Worm (Caenorhabditis elegans) whole organism, L1 larva: Measurements from ENCODE around the gene ins-34.

Source experiments
- efl-1 ChIP-seq, 4 experiments: fragments of 150-350 bp; optimal IDR thresholded peaks in 3 of 4; peaks in 1 of 4; 1 replicate in 1 of 4; 2 replicates in 3 of 4; lab custom pipeline; 2014; ENCODE audit warnings: missing biosample characterization in 2 of 4, missing genetic modification characterization in 2 of 4, missing genetic modification reagents in 2 of 4
- lin-14 ChIP-seq: fragments of 200-800 bp; sonication (Bioruptor generic); optimal IDR thresholded peaks from 2 replicates; lab custom pipeline; 2018; ENCODE audit warnings: mild to moderate bottlenecking, missing genetic modification characterization, moderate library complexity, missing compliant biosample characterization
- lin-39 ChIP-seq: fragments of 150-350 bp; optimal IDR thresholded peaks from 2 replicates; lab custom pipeline; 2014; ENCODE audit warnings: missing biosample characterization, missing genetic modification reagents, missing genetic modification characterization
- nhr-237 ChIP-seq: fragments of 150-350 bp; optimal IDR thresholded peaks from 2 replicates; lab custom pipeline; 2014; ENCODE audit warnings: missing biosample characterization, missing genetic modification characterization
- rnt-1 ChIP-seq: sonication (generic microtip); optimal IDR thresholded peaks from 2 replicates; lab custom pipeline; 2016; ENCODE audit warnings: mild to moderate bottlenecking, missing genetic modification characterization, moderate library complexity, missing compliant biosample characterization
- tlp-1 ChIP-seq: fragments of 150-350 bp; optimal IDR thresholded peaks from 2 replicates; lab custom pipeline; 2014; ENCODE audit warnings: missing biosample characterization, missing genetic modification characterization
- unc-30 ChIP-seq: sonication (generic microtip); optimal IDR thresholded peaks from 2 replicates; lab custom pipeline; 2017; ENCODE audit warnings: missing biosample characterization, missing genetic modification characterization

The ins-34 gene

DNA sequence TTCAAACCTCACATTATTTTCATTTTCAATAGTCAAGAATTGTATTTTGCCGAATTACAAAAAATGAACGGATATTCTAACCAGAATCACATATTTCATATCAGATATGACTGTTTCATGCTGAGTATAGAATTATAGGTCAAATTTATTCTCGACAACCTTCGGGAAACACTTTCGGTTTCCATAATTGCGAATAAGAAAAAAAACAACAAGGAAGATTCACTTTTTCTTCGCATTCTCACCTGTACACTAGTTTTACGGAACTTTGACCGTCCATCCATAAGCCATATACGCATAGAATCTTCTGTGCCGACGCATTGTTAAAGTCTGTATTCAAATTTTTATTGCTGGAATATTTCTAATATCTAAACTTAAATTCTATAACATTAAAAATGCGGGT lies 39.2 kb downstream of the ins-34 start, which contains the start of gene oac-37:
Gene oac-37, plus strand, starts transcription at position 301 of the 400 bp plus-strand sequence.
- no peak for TF ChIP-seq tlp-1 (tag; lab: Kevin White, UChicago)

DNA sequence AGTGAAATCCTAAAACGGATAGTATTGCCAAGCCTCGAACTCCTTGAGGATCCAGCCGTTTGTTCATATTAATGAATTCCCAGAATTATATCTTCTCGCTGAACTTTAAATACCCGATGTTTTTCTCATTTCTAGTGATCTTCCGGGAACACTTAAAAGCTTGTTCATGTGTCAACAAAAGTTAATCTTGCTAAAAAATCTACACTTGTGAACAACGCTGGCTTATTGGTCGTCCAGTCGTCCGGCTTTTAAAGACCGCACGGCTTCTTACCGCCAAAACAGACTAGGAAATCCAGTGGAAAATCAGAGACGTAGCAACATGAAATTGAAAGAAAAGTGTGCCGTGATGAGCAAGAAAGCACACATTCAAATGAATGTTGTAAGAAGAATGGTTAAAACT lies 46.9 kb downstream of the ins-34 start, which contains the start of gene oac-38:
Gene oac-38, minus strand, starts transcription at position 101 of the 400 bp plus-strand sequence.
- TF ChIP-seq nhr-237 (tag; lab: Kevin White, UChicago) (no peak), unc-30 (tag; lab: Kevin White, UChicago) (no peak), lin-39 (no peak), lin-14 (GFP tag; lab: Kevin White, UChicago) (no peak), rnt-1 (tag; lab: Kevin White, UChicago) (no peak), efl-1 (optimal IDR thresholded peaks at IDR 0.05; lab: Kevin White, UChicago) (no peak), efl-1 (GFP tag; optimal IDR thresholded peaks at IDR 0.05 in 1 of 2; lab: Kevin White, UChicago) (peak in 1 of 2 experiments; percentile 16)
